Fruit fly (Drosophila melanogaster): ENCODE results near the gene CG46459.

CG46459 gene

DNA sequence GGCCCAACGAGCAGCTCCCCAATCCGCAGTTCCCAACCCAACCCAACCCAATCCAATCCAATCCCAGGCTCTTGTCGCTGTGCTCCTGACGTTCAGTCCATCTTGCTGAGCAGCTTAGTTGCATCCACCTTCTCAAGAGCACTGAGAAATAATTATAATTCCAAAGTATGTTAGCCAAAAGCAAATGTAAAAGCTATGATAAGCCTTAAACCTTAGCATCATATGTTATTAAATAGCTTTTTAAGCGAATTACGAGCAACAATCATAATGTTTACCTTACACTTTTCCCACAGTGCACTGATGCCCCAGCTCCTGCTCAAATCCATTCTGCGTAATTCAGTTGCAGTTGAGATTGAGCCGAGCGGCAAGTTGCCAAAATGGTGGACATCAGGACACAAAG, 26.5 kb upstream of the CG46459 start:
- TF ChIP-seq psq (optimal IDR thresholded peaks at IDR 0.05): no peak
- TF ChIP-seq Dll (optimal IDR thresholded peaks at IDR 0.05): no peak
- no peak for TF ChIP-seq pan (optimal IDR thresholded peaks at IDR 0.05)
- TF ChIP-seq CG8478 (optimal IDR thresholded peaks at IDR 0.05): no peak
- TF ChIP-seq usp (GFP tag; optimal IDR thresholded peaks at IDR 0.05): no peak
- no peak for TF ChIP-seq EcR (GFP tag; optimal IDR thresholded peaks at IDR 0.05)

DNA sequence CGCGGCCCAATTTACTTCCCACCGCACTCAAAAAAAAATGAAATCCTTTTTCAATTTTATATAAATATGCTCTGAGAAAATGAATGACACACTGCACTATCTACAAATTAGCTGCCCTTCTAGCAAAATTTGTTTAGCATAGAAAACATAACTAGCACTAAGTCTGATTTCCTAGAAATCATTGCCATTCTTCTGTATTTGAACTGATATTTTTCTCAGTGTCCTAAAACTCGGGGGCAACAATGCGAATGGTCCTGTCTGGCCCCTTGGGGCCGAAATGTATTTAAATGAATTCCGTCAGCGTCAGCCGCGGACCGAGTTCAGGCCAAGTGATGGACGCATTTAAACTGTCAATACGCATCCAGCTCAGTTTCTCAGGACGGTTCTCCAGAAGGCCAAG, 23.8 kb upstream of the CG46459 start:
- no peak for TF ChIP-seq EcR (GFP tag; optimal IDR thresholded peaks at IDR 0.05)
- no peak for TF ChIP-seq usp (GFP tag; optimal IDR thresholded peaks at IDR 0.05)

DNA sequence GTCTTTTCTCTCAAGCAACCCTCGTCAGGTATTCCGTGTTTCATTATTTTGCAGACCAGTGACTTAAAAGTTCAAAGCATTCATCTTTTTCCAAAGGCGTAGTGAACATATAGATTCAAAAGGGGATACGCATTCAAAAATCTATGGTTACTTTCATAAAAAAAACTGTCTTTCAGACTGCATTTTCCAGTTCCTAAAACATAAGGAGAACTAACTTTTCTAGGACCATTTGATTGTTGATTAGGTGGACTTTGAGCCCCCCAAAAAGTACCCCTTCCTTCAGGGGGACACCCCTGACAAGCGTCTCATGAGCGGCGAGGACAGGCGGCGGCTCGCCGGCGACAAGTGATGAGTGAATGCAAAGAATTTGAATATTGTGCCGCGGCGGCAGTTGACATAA, 22.9 kb upstream of the CG46459 start:
- TF ChIP-seq EcR (GFP tag; optimal IDR thresholded peaks at IDR 0.05): no peak
- no peak for TF ChIP-seq Dll (optimal IDR thresholded peaks at IDR 0.05)
- TF ChIP-seq psq (optimal IDR thresholded peaks at IDR 0.05): no peak
- no peak for TF ChIP-seq pan (optimal IDR thresholded peaks at IDR 0.05)
- no peak for TF ChIP-seq CG8478 (optimal IDR thresholded peaks at IDR 0.05)
- no peak for TF ChIP-seq usp (GFP tag; optimal IDR thresholded peaks at IDR 0.05)

DNA sequence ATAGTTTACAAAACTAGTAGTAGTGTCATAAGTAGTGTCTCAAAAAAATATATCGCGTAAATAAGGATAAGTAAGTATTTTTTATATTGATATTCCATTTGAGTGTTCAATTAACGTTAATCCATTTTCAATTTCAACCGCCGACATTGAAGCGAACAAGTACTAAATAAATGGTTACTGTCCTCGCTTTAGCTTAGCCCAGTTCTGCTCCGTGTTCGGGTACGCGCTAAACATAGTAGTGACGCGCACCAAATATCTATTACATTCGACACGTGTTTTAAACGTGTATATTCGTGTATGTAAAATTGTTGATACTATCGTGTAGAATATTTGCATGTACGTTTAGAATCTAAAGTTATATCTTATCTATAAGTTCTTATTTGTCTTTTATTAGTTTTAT, 21.3 kb upstream of the CG46459 start:
- TF ChIP-seq psq (optimal IDR thresholded peaks at IDR 0.05): no peak
- no peak for TF ChIP-seq pan (optimal IDR thresholded peaks at IDR 0.05)
- TF ChIP-seq Dll (optimal IDR thresholded peaks at IDR 0.05): no peak
- TF ChIP-seq CG8478 (optimal IDR thresholded peaks at IDR 0.05): no peak
- TF ChIP-seq usp (GFP tag; optimal IDR thresholded peaks at IDR 0.05): no peak
- no peak for TF ChIP-seq EcR (GFP tag; optimal IDR thresholded peaks at IDR 0.05)

DNA sequence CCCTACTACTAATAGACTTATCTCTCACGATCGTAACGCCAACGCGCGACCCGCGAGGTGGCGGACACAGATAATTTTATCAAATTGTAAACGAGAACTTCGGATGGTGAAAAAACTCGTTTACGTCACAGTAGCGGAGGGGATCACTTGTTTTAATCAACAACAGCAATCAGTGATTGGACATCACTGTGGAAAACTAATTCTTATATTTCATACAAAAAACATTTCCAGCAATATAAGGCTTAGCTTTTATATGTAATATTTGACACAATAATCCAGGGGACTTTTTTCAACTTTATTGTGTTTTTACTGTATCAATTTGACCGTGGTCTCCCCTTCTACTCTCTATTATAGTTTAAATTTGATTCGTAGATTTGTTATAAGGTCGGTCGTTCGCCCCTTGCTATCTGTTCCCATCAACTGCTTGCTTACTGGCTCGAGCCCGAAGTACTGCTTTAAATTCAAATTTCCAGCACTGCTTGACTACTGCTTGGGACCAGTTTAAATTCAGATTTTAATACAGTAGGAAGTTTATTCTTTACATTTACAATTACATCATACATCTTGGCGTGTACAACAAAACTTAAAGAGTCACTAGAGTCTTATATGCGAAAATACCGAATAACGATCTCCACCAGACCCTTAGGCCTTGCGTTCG, 19.1 kb upstream of the CG46459 start, which contains the start of gene CG6465:
Gene CG6465, minus strand, starts transcription at position 7 of the 658 bp plus-strand sequence.
- TF ChIP-seq EcR (GFP tag; optimal IDR thresholded peaks at IDR 0.05) (peak; percentile 57 to 89), usp (GFP tag; optimal IDR thresholded peaks at IDR 0.05) (no peak), pan (optimal IDR thresholded peaks at IDR 0.05) (no peak)

DNA sequence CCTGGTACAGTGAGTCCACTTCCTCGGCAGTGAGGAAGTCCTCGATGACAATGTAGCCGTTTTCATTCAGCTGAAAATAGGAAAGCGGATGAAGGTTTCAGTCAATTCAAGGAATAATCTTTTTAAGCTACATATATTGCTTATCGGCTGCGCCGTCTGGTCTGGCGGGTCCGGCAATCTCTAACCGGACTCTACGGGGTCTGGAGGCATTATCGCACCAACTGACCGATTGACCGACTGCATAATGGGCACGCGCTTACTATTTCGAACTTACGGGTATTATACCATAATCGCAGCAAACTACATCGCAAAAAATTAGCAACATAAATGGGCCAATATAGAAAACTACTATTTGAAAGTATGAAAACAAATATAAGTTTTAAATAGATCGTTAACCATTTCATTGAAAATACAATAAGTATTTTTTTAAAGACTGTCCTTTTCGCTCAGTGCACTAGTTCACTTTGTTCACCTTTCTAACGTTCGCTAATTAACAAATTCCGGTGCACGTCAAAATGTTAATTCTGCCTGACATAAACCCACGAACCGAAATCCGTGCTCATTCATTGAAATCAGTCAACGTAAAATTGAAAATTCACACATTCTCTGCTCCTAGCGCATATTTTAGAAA, 17.4 kb upstream of the CG46459 start:
- TF ChIP-seq psq (optimal IDR thresholded peaks at IDR 0.05) (no peak), usp (GFP tag; optimal IDR thresholded peaks at IDR 0.05) (no peak), pan (optimal IDR thresholded peaks at IDR 0.05) (no peak), EcR (GFP tag; optimal IDR thresholded peaks at IDR 0.05) (no peak), CG8478 (optimal IDR thresholded peaks at IDR 0.05) (no peak), Dll (optimal IDR thresholded peaks at IDR 0.05) (no peak)

DNA sequence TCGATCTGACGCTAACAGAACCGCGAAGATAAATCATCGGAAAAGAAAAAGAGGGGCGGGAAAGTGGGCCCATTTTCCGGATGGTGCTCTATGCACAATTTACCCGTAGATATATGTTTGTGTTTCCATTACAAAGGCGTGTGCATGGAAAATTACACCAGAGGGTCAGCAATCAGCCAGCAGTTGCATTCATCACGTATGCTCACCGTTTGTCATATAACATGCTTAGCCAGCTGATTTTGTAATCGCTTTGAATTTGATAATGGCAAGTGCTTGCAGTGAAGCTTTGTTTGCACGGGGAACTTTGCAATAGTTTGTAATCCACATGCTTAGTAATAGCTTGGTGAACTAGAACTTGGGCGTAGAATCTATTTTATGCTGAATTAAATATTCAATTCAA, 16.5 kb upstream of the CG46459 start:
- no peak for TF ChIP-seq pan (optimal IDR thresholded peaks at IDR 0.05)
- no peak for TF ChIP-seq usp (GFP tag; optimal IDR thresholded peaks at IDR 0.05)
- no peak for TF ChIP-seq CG8478 (optimal IDR thresholded peaks at IDR 0.05)
- no peak for TF ChIP-seq psq (optimal IDR thresholded peaks at IDR 0.05)
- no peak for TF ChIP-seq EcR (GFP tag; optimal IDR thresholded peaks at IDR 0.05)
- TF ChIP-seq Dll (optimal IDR thresholded peaks at IDR 0.05): no peak

DNA sequence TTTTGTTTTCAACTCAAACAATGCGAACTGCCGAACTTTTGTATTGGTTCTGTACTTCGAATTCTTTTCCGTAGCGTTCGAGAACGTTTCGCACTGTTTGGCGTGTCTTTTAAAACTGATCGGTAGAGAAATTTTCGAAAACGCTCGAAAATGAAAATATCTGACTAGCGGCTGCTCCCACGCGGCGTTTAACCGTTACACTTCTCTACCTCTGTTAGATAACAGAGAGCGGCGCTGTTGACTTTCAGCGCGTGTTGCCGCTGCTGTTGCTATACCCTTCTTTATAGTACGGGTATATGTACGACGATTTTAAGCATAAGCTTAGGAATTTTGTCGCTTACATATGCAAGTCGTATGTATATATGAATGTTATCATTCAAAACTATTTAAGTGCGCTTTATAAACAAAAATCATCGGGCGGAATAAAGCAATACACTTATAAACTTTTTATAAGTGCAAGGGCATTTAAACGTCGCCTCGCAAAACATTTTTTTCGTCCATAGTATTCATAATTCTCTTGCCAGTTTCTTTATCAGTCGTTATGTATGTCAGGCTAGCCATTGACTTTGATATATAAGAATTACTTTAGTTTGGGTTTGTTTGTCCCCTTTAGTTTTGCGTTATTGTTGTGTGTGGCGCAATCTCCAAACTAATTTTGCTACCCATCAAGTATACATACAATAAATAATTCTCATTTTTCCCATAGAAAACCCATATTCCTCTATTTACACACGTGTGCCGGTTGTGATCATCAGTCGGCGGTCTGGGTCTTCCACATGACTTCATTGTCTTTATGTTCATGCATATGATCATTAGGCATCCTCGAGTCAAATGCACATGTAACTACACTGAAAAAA, 15.4 kb upstream of the CG46459 start, which contains the start of gene Phyhd1:
Gene Phyhd1, minus strand, starts transcription at position 101 of the 857 bp plus-strand sequence.
- TF ChIP-seq psq (optimal IDR thresholded peaks at IDR 0.05) (no peak), EcR (GFP tag; optimal IDR thresholded peaks at IDR 0.05) (no peak), pan (optimal IDR thresholded peaks at IDR 0.05) (no peak), CG8478 (optimal IDR thresholded peaks at IDR 0.05) (no peak)

DNA sequence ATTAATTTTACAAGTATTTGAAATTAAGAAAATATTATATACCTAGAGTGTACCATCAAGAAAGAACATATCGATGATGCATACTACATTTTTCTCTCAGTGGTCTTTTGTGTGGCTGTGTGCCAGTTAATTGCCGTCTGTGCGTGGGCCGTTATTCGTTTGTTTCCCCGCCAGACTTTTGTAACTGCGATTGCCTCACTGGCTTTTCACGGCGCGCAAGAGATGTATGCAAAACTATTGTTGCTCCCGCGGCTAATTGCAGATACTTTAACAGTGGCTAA, 14.8 kb upstream of the CG46459 start:
- TF ChIP-seq usp (GFP tag; optimal IDR thresholded peaks at IDR 0.05): no peak
- no peak for TF ChIP-seq psq (optimal IDR thresholded peaks at IDR 0.05)
- no peak for TF ChIP-seq CG8478 (optimal IDR thresholded peaks at IDR 0.05)
- TF ChIP-seq EcR (GFP tag; optimal IDR thresholded peaks at IDR 0.05): no peak
- TF ChIP-seq Dll (optimal IDR thresholded peaks at IDR 0.05): no peak

DNA sequence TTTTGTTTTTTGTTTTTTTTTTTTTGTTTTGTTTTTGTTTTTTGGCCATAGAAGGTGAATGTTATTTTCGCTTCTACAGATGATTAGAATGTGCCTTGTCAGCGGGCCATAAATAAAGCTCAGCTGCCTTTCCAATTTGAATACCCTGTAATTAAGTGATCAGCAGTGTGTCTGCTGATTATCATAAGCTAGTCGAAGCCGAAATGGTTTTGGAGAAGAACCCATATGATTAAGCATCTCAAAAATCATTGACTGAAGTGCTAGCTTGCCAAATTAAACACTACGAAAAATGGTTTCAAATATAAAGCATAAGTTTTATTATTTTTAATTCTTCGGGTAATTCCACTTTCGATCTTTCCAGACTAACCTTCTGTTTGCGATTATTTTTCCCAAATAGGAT, 13.2 kb upstream of the CG46459 start:
- TF ChIP-seq pan (optimal IDR thresholded peaks at IDR 0.05) (no peak), psq (optimal IDR thresholded peaks at IDR 0.05) (no peak), Dll (optimal IDR thresholded peaks at IDR 0.05) (no peak), CG8478 (optimal IDR thresholded peaks at IDR 0.05) (no peak), usp (GFP tag; optimal IDR thresholded peaks at IDR 0.05) (no peak), EcR (GFP tag; optimal IDR thresholded peaks at IDR 0.05) (no peak)

DNA sequence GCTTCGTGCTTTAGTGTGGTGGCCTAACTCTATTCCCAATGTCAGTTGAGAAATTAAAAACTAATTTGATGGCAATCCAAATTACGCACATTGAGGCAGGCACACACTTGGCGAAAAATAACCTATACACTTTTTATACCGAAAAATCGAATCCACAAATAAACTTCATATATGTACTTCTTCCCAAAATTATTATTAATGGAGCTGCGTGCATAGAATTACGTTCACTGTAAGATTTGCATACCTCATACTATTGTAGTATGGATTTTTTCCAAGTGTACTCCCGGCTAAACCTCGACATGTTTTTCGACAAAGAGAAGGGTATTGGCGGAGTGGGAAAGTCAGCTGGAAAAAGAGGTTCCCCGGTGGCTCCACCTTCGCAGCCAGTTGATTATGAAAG, 12.2 kb upstream of the CG46459 start:
- TF ChIP-seq usp (GFP tag; optimal IDR thresholded peaks at IDR 0.05) (no peak), psq (optimal IDR thresholded peaks at IDR 0.05) (no peak), Dll (optimal IDR thresholded peaks at IDR 0.05) (no peak), CG8478 (optimal IDR thresholded peaks at IDR 0.05) (no peak), EcR (GFP tag; optimal IDR thresholded peaks at IDR 0.05) (no peak), pan (optimal IDR thresholded peaks at IDR 0.05) (no peak)

DNA sequence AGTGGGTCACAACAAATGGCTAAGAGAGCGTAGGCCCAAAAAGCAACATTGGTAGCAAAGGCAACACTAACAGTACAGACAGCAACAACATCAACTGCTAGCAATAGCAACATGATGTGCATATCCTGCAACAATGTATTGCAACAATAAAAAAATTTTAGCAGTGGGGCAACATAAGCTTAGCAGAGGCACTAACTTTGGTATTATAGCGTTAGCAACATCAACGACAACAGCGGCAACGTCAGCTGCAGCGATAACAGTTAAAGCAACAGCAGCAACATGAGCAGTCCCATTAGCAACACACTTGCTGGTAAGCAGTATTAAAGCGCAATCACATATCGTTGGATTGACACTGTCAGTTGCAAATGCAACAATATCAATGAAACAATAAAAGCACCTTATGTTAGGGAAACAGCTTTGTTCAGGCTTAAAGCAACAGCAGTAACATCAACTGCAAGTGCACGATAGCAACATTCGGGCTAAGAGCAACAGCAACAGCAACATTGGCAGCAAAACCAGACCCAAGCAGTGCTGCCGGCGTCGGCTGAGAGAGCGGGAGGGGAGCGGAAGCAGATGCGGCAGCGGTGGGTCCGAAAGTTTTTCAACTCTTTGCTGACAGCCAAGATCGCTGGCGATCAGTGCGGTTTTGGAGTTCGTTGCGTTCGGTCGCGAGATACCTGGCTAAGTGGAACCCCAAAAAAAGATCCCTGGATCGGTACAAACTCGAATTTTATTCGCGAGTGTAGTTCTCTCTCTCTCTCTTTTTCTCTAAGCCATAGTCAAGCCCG, 9.9 kb upstream of the CG46459 start, which contains the start of gene Skel:
Gene Skel, plus strand, starts transcription at position 637 of the 788 bp plus-strand sequence.
- TF ChIP-seq psq (optimal IDR thresholded peaks at IDR 0.05): no peak
- no peak for TF ChIP-seq CG8478 (optimal IDR thresholded peaks at IDR 0.05)

Measured in whole organism.